Worm (Caenorhabditis elegans) whole organism, young adult: ENCODE measurements around the gene fbxb-79.

Experiments used
- D2030.7 ChIP-seq: fragments of 200-800 bp; sonication (Bioruptor generic); IDR thresholded peaks from 2 replicates; pipeline ENCODE4 v1.3.6; 2022; ENCODE audit warnings: missing genetic modification reagents, missing genetic modification characterization, missing compliant biosample characterization
- F10E7.11 ChIP-seq: sonication (generic microtip); optimal IDR thresholded peaks from 2 replicates; lab custom pipeline; 2017; ENCODE audit warnings: mild to moderate bottlenecking, missing genetic modification characterization, moderate library complexity, missing compliant biosample characterization
- F23B12.7 ChIP-seq: sonication (generic microtip); optimal IDR thresholded peaks from 2 replicates; lab custom pipeline; 2017; ENCODE audit warnings: missing genetic modification characterization, mild to moderate bottlenecking, missing compliant biosample characterization, antibody characterized with exemption, moderate library complexity; ENCODE audit not compliant: insufficient read depth
- F52B5.7 ChIP-seq: sonication (generic microtip); optimal IDR thresholded peaks from 2 replicates; lab custom pipeline; 2016; ENCODE audit warnings: mild to moderate bottlenecking, missing genetic modification characterization, missing compliant biosample characterization
- F55B11.4 ChIP-seq: sonication (generic microtip); optimal IDR thresholded peaks from 2 replicates; lab custom pipeline; 2016; ENCODE audit warnings: missing compliant biosample characterization, missing genetic modification characterization, borderline replicate concordance; ENCODE audit not compliant: insufficient read depth
- Y53F4B.3 ChIP-seq: fragments of 200-800 bp; sonication (Bioruptor generic); IDR thresholded peaks from 2 replicates; pipeline ENCODE4 v1.3.6; 2022; ENCODE audit warnings: missing genetic modification reagents, missing genetic modification characterization, missing compliant biosample characterization
- ZK185.1 ChIP-seq: sonication (generic microtip); optimal IDR thresholded peaks from 2 replicates; lab custom pipeline; 2016; ENCODE audit warnings: mild to moderate bottlenecking, missing genetic modification characterization, missing compliant biosample characterization; ENCODE audit not compliant: poor library complexity, severe bottlenecking
- akir-1 ChIP-seq: fragments of 200-800 bp; sonication (Bioruptor generic); optimal IDR thresholded peaks from 2 replicates; lab custom pipeline; 2018; ENCODE audit warnings: mild to moderate bottlenecking, missing genetic modification characterization, moderate library complexity, missing compliant biosample characterization
- ama-1 ChIP-seq, 3 experiments: fragments of 150-350 bp in 1 of 3; sonication (generic microtip) in 2 of 3; optimal IDR thresholded peaks; 2 replicates each; lab custom pipeline; 2014 to 2018; ENCODE audit warnings: missing biosample characterization in 2 of 3, missing genetic modification characterization in 2 of 3, missing genetic modification reagents in 2 of 3
- cebp-2 ChIP-seq: fragments of 200-800 bp; sonication (Bioruptor generic); IDR thresholded peaks from 2 replicates; pipeline ENCODE4 v1.3.6; 2022; ENCODE audit warnings: missing genetic modification characterization, missing compliant biosample characterization
- ceh-40 ChIP-seq: fragments of 200-800 bp; sonication (Bioruptor generic); IDR thresholded peaks from 2 replicates; pipeline ENCODE4 v1.3.6; 2022; ENCODE audit warnings: missing genetic modification characterization, missing compliant biosample characterization
- ceh-79 ChIP-seq: sonication (generic microtip); optimal IDR thresholded peaks from 2 replicates; lab custom pipeline; 2017; ENCODE audit warnings: mild to moderate bottlenecking, missing genetic modification characterization, missing compliant biosample characterization
- ceh-91 ChIP-seq: fragments of 200-800 bp; sonication (Bioruptor generic); IDR thresholded peaks from 2 replicates; pipeline ENCODE4 v1.3.6; 2022; ENCODE audit warnings: missing genetic modification reagents, missing genetic modification characterization, missing compliant biosample characterization
- egl-44 ChIP-seq: fragments of 200-800 bp; sonication (Bioruptor generic); IDR thresholded peaks from 2 replicates; pipeline ENCODE4 v1.3.6; 2022; ENCODE audit warnings: missing genetic modification reagents, missing genetic modification characterization, missing compliant biosample characterization
- egrh-3 ChIP-seq: fragments of 200-800 bp; sonication (Bioruptor generic); IDR thresholded peaks from 2 replicates; pipeline ENCODE4 v1.3.6; 2022; ENCODE audit warnings: missing genetic modification reagents, missing genetic modification characterization, missing compliant biosample characterization
- him-1 ChIP-seq: sonication (generic microtip); optimal IDR thresholded peaks from 2 replicates; lab custom pipeline; 2016; ENCODE audit warnings: missing genotype, missing genetic modification reagents, missing genetic modification characterization, missing compliant biosample characterization
- hmg-1.2 ChIP-seq: fragments of 200-800 bp; sonication (Bioruptor generic); IDR thresholded peaks from 2 replicates; pipeline ENCODE4 v1.3.6; 2022; ENCODE audit warnings: missing genetic modification reagents, missing genetic modification characterization, missing compliant biosample characterization
- hmg-20 ChIP-seq: fragments of 200-800 bp; sonication (Bioruptor generic); IDR thresholded peaks from 2 replicates; pipeline ENCODE4 v1.3.6; 2022; ENCODE audit warnings: missing genetic modification reagents, missing genetic modification characterization, missing compliant biosample characterization
- madf-10 ChIP-seq: sonication (generic microtip); optimal IDR thresholded peaks from 2 replicates; lab custom pipeline; 2016; ENCODE audit warnings: mild to moderate bottlenecking, missing genetic modification characterization, missing compliant biosample characterization
- mel-28 ChIP-seq: sonication (generic microtip); optimal IDR thresholded peaks from 2 replicates; lab custom pipeline; 2016; ENCODE audit warnings: borderline replicate concordance, mild to moderate bottlenecking, missing genetic modification characterization, missing compliant biosample characterization
- mxl-1 ChIP-seq: sonication (generic microtip); optimal IDR thresholded peaks from 2 replicates; lab custom pipeline; 2016; ENCODE audit warnings: missing genetic modification characterization, missing compliant biosample characterization
- nhr-27 ChIP-seq: fragments of 200-800 bp; sonication (Bioruptor generic); optimal IDR thresholded peaks from 2 replicates; lab custom pipeline; 2018; ENCODE audit warnings: mild to moderate bottlenecking, missing genetic modification characterization, moderate library complexity, missing compliant biosample characterization
- rcor-1 ChIP-seq: fragments of 200-800 bp; sonication (Bioruptor generic); IDR thresholded peaks from 2 replicates; pipeline ENCODE4 v1.3.6; 2022; ENCODE audit warnings: missing genetic modification reagents, missing genetic modification characterization, missing compliant biosample characterization
- snpc-4 ChIP-seq, 5 experiments: fragments of 150-350 bp in 1 of 5; sonication (generic microtip) in 4 of 5; optimal IDR thresholded peaks; 2 replicates each; lab custom pipeline; 2014 to 2018; ENCODE audit warnings: missing genetic modification characterization in 5 of 5, missing biosample characterization in 3 of 5, antibody characterized with exemption in 2 of 5, mild to moderate bottlenecking in 2 of 5, missing compliant biosample characterization in 2 of 5, missing genotype in 2 of 5, moderate library complexity in 2 of 5, missing genetic modification reagents in 1 of 5
- tbp1 ChIP-seq: fragments of 200-800 bp; sonication (Bioruptor generic); optimal IDR thresholded peaks from 2 replicates; lab custom pipeline; 2018; ENCODE audit warnings: mild to moderate bottlenecking, missing genetic modification characterization, missing compliant biosample characterization
- unc-130 ChIP-seq: sonication (generic microtip); optimal IDR thresholded peaks from 2 replicates; lab custom pipeline; 2016; ENCODE audit warnings: missing genetic modification reagents, missing genetic modification characterization, missing compliant biosample characterization
- xnd-1 ChIP-seq: sonication (generic microtip); optimal IDR thresholded peaks from 2 replicates; lab custom pipeline; 2016; ENCODE audit warnings: missing genotype, missing genetic modification reagents, missing genetic modification characterization, missing compliant biosample characterization
- ztf-18 ChIP-seq: sonication (generic microtip); optimal IDR thresholded peaks from 2 replicates; lab custom pipeline; 2016; ENCODE audit warnings: missing genotype, mild to moderate bottlenecking, missing genetic modification characterization, missing compliant biosample characterization
- ztf-25 ChIP-seq: fragments of 200-800 bp; sonication (Bioruptor generic); IDR thresholded peaks from 2 replicates; pipeline ENCODE4 v1.3.6; 2022; ENCODE audit warnings: missing genetic modification reagents, missing genetic modification characterization, missing compliant biosample characterization
- ztf-28 ChIP-seq: fragments of 200-800 bp; sonication (Bioruptor generic); IDR thresholded peaks from 2 replicates; pipeline ENCODE4 v1.3.6; 2022; ENCODE audit warnings: missing genetic modification reagents, missing genetic modification characterization, missing compliant biosample characterization
- ztf-3 ChIP-seq: fragments of 200-800 bp; sonication (Bioruptor generic); optimal IDR thresholded peaks from 2 replicates; lab custom pipeline; 2018; ENCODE audit warnings: mild to moderate bottlenecking, missing genetic modification characterization, missing compliant biosample characterization

The fbxb-79 gene

ce11 chrIV:11226545-11226944 is 37.2 kb upstream of the fbxb-79 start:
- no peak for TF ChIP-seq unc-130
- TF ChIP-seq F10E7.11 (tag; lab: Kevin White, UChicago): no peak
- no peak for TF ChIP-seq ceh-91

ce11 chrIV:11225715-11226475 is 36.6 kb upstream of the fbxb-79 start:
- TF ChIP-seq cebp-2: 0 out of 2 replicates have a peak, but pooled peaks have one; percentile 5
- TF ChIP-seq egrh-3: peak; percentile 96

DNA sequence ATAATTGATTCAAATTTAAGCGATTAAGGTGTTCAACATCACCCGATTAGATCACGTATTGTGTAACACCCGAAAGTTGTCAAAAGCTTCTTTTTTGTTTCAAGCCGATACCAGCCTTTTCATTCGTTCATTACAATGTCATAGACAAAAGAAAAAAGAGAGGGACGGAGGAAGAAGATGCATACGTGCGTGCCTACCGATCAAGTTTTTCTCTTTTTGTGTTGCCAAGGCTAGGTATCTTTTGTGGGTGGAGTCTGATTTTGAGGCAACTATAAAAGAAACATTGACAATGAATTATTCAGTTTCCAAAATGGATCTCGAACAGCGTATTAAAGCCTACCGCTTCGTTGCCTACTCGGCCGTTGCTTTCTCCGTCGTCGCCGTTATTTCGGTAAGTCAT is 35.9 kb upstream of the fbxb-79 start, which contains the start of gene col-125:
TSS of gene col-125 (plus strand) at position 301 of the 400 bp plus-strand sequence.
- no peak for TF ChIP-seq hmg-20 (GFP tag; lab: Robert Waterston, UW)
- no peak for TF ChIP-seq ama-1 (optimal IDR thresholded peaks at IDR 0.05; lab: Kevin White, UChicago)
- no peak for TF ChIP-seq ama-1 (GFP tag; optimal IDR thresholded peaks at IDR 0.05; lab: Kevin White, UChicago)
- no peak for TF ChIP-seq egl-44 (GFP tag; lab: Robert Waterston, UW)
- no peak for TF ChIP-seq rcor-1 (GFP tag; lab: Robert Waterston, UW)
- no peak for TF ChIP-seq ztf-25 (GFP tag; lab: Robert Waterston, UW)
- no peak for TF ChIP-seq Y53F4B.3 (GFP tag; lab: Robert Waterston, UW)
- TF ChIP-seq ZK185.1 (tag; lab: Kevin White, UChicago): no peak
- TF ChIP-seq mxl-1 (tag; lab: Kevin White, UChicago): no peak
- no peak for TF ChIP-seq akir-1 (GFP tag; lab: Kevin White, UChicago)
- TF ChIP-seq nhr-27 (tag; lab: Kevin White, UChicago): no peak
- no peak for TF ChIP-seq ztf-28 (GFP tag; lab: Robert Waterston, UW)

DNA sequence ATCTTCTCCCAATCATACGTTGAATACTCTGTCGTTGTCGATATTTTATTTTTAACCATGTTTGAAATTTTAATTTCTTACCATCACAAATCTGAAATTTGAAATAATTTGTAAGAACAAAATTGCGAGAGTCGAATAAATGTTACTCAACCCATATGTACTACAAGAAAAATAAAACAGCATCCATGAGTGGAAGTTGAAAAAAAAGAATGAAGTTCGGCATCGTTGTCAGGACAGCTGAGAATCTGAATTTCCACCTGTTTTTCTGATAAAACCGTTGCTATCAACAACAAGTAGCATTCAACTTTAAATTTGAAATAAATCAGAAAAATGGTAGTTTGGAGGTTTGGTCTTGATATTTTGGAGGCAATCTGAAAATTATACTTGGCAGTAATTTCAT is 34.6 kb upstream of the fbxb-79 start, which contains the start of gene C29F4.3:
TSS of gene C29F4.3 (minus strand) at position 101 of the 400 bp plus-strand sequence.
- TF ChIP-seq madf-10 (no peak), ceh-40 (GFP tag; lab: Robert Waterston, UW) (no peak), him-1 (no peak), tbp1 (GFP tag; lab: Kevin White, UChicago) (no peak), ztf-18 (tag; lab: Kevin White, UChicago) (no peak), F23B12.7 (tag; lab: Kevin White, UChicago) (no peak), F55B11.4 (tag; lab: Kevin White, UChicago) (no peak), F52B5.7 (no peak), snpc-4 (GFP tag; optimal IDR thresholded peaks at IDR 0.05; lab: Kevin White, UChicago) (no peak), snpc-4 (tag; optimal IDR thresholded peaks at IDR 0.05; lab: Kevin White, UChicago) (no peak), hmg-1.2 (GFP tag; lab: Robert Waterston, UW) (no peak), F10E7.11 (tag; lab: Kevin White, UChicago) (no peak), cebp-2 (no peak), ztf-3 (GFP tag; lab: Kevin White, UChicago) (no peak), D2030.7 (GFP tag; lab: Robert Waterston, UW) (no peak), mel-28 (tag; lab: Kevin White, UChicago) (no peak), akir-1 (GFP tag; lab: Kevin White, UChicago) (no peak), xnd-1 (tag; lab: Kevin White, UChicago) (no peak), ceh-79 (tag; lab: Kevin White, UChicago) (no peak)
